Worm (Caenorhabditis elegans) whole organism, L4 larva: ENCODE data around the gene algn-6.

ENCODE experiments used
- F44E2.7 ChIP-seq: fragments of 200-800 bp; sonication (Bioruptor generic); IDR thresholded peaks from 2 replicates; pipeline ENCODE4 v2.1.2; 2022; ENCODE audit warnings: missing genetic modification characterization, missing compliant biosample characterization
- lin-38 ChIP-seq: fragments of 200-800 bp; sonication (Bioruptor generic); IDR thresholded peaks from 2 replicates; pipeline ENCODE4 v1.3.6; 2022; ENCODE audit warnings: missing genetic modification reagents, missing genetic modification characterization, missing compliant biosample characterization
- nhr-6 ChIP-seq: fragments of 150-350 bp; optimal IDR thresholded peaks from 2 replicates; lab custom pipeline; 2014; ENCODE audit warnings: missing biosample characterization, missing genetic modification characterization

DNA sequence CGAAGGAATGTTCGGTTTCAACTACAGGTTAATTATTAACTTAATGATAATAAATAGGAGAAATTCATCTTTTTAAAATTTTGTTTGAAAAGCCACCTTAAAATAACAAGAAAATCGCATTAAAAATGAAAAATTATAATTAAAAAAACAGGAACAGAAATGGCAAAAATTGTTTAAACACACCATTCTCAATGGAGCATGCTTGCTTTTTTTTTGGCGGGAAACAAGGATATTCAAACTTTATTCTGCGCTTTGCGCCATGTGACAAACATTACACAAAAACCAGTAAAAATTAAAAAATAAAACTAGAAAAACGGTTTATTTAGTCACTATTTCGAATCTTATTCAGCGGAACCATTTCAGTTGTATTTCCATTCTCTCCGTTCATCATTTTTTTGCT is 10.9 kb upstream of the algn-6 start:
- no peak for TF ChIP-seq nhr-6 (tag; lab: Kevin White, UChicago)
- no peak for TF ChIP-seq F44E2.7 (GFP tag; lab: Robert Waterston, UW)
- TF ChIP-seq lin-38: no peak
